Worm (Caenorhabditis elegans) whole organism, early embryonic: Measurements from ENCODE around the gene R04E5.8.
A peak's percentile ranks its signal among the peaks of the same experiment; 100 is the strongest.

ENCODE experiments used
- B0310.2 ChIP-seq: sonication (generic microtip); optimal IDR thresholded peaks from 2 replicates; lab custom pipeline; 2016; ENCODE audit warnings: mild to moderate bottlenecking, missing genetic modification characterization, missing compliant biosample characterization
- F13C5.2 ChIP-seq: sonication (generic microtip); optimal IDR thresholded peaks from 2 replicates; lab custom pipeline; 2017; ENCODE audit warnings: mild to moderate bottlenecking, missing genetic modification characterization, inconsistent platforms, missing compliant biosample characterization
- aly-1 ChIP-seq: sonication (generic microtip); optimal IDR thresholded peaks from 2 replicates; lab custom pipeline; 2016; ENCODE audit warnings: missing genetic modification characterization, missing compliant biosample characterization
- ama-1 ChIP-seq: fragments of 150-350 bp; optimal IDR thresholded peaks from 2 replicates; lab custom pipeline; 2014
- ceh-13 ChIP-seq: fragments of 200-800 bp; sonication (Bioruptor generic); optimal IDR thresholded peaks from 2 replicates; lab custom pipeline; 2018; ENCODE audit warnings: mild to moderate bottlenecking, missing genetic modification characterization, missing compliant biosample characterization
- ceh-36 ChIP-seq: sonication (generic microtip); optimal IDR thresholded peaks from 2 replicates; lab custom pipeline; 2016; ENCODE audit warnings: missing genetic modification characterization, inconsistent platforms, missing compliant biosample characterization
- ets-7 ChIP-seq: sonication (generic microtip); optimal IDR thresholded peaks from 2 replicates; lab custom pipeline; 2016; ENCODE audit warnings: missing genotype, missing genetic modification characterization, missing compliant biosample characterization
- flt-1 ChIP-seq: fragments of 200-800 bp; sonication (Bioruptor generic); IDR thresholded peaks from 2 replicates; pipeline ENCODE4 v1.3.6; 2022; ENCODE audit warnings: missing genetic modification characterization, missing compliant biosample characterization
- hmbx-1 ChIP-seq: sonication (generic microtip); optimal IDR thresholded peaks from 2 replicates; lab custom pipeline; 2016; ENCODE audit warnings: mild to moderate bottlenecking, missing genetic modification characterization, missing compliant biosample characterization
- hmg-4 ChIP-seq: fragments of 200-800 bp; sonication (Bioruptor generic); optimal IDR thresholded peaks from 2 replicates; lab custom pipeline; 2018; ENCODE audit warnings: mild to moderate bottlenecking, missing genetic modification characterization, missing compliant biosample characterization
- hnd-1 ChIP-seq: sonication (generic microtip); optimal IDR thresholded peaks from 2 replicates; lab custom pipeline; 2016; ENCODE audit warnings: missing genetic modification characterization, missing compliant biosample characterization
- pes-1 ChIP-seq: fragments of 200-800 bp; sonication (Bioruptor generic); IDR thresholded peaks from 2 replicates; pipeline ENCODE4 v1.3.6; 2022; ENCODE audit warnings: missing genetic modification reagents, missing genetic modification characterization, missing compliant biosample characterization
- scrt-1 ChIP-seq: fragments of 200-800 bp; sonication (Bioruptor generic); IDR thresholded peaks from 2 replicates; pipeline ENCODE4 v1.3.6; 2022; ENCODE audit warnings: missing genetic modification characterization, missing compliant biosample characterization
- sea-1 ChIP-seq: fragments of 200-800 bp; sonication (Bioruptor generic); conservative IDR thresholded peaks from 2 replicates; pipeline ENCODE4 v1.3.6; 2022; ENCODE audit warnings: missing genetic modification characterization, missing compliant biosample characterization
- tbx-11 ChIP-seq: fragments of 200-800 bp; sonication (Bioruptor generic); IDR thresholded peaks from 2 replicates; pipeline ENCODE4 v1.3.6; 2022; ENCODE audit warnings: missing genetic modification characterization, missing compliant biosample characterization
- tbx-37 ChIP-seq: fragments of 200-800 bp; sonication (Bioruptor generic); conservative IDR thresholded peaks from 2 replicates; pipeline ENCODE4 v1.3.6; 2022; ENCODE audit warnings: missing genetic modification reagents, missing genetic modification characterization, missing compliant biosample characterization
- tra-4 ChIP-seq: sonication (generic microtip); optimal IDR thresholded peaks from 2 replicates; lab custom pipeline; 2017; ENCODE audit warnings: missing genetic modification characterization, missing compliant biosample characterization

R04E5.8 gene

ce11 chrX:8806070-8806799 lies at the start of gene R04E5.8:
Gene R04E5.8 (minus strand): TSS chrX:8806120.
- no peak for TF ChIP-seq tbx-11 (GFP tag; lab: Robert Waterston, UW)
- TF ChIP-seq ama-1: no peak
- TF ChIP-seq hmg-4 (GFP tag; lab: Kevin White, UChicago): peak; percentile 33
- TF ChIP-seq pes-1 (GFP tag; lab: Robert Waterston, UW): no peak

- TF ChIP-seq hmbx-1 (tag; lab: Kevin White, UChicago): no peak
- no peak for TF ChIP-seq pes-1 (GFP tag; lab: Robert Waterston, UW)
- no peak for TF ChIP-seq sea-1
- no peak for TF ChIP-seq hmg-4 (GFP tag; lab: Kevin White, UChicago)
- no peak for TF ChIP-seq ets-7 (tag; lab: Kevin White, UChicago)
- no peak for TF ChIP-seq aly-1 (tag; lab: Kevin White, UChicago)
- TF ChIP-seq scrt-1: no peak
- TF ChIP-seq F13C5.2 (tag; lab: Kevin White, UChicago): no peak
- TF ChIP-seq ama-1: no peak
These were observed 48.5 kb upstream of the R04E5.8 start for ce11 chrX:8854409-8854808.

- TF ChIP-seq F13C5.2 (tag; lab: Kevin White, UChicago) (no peak), ama-1 (no peak), hmg-4 (GFP tag; lab: Kevin White, UChicago) (no peak), flt-1 (GFP tag; lab: Robert Waterston, UW) (no peak), tbx-11 (GFP tag; lab: Robert Waterston, UW) (no peak), tra-4 (tag; lab: Kevin White, UChicago) (no peak), sea-1 (no peak), aly-1 (tag; lab: Kevin White, UChicago) (no peak), pes-1 (GFP tag; lab: Robert Waterston, UW) (no peak), ceh-13 (no peak), tbx-37 (GFP tag; lab: Robert Waterston, UW) (no peak), hmbx-1 (tag; lab: Kevin White, UChicago) (no peak), hnd-1 (tag; lab: Kevin White, UChicago) (no peak), B0310.2 (no peak), ets-7 (tag; lab: Kevin White, UChicago) (no peak), ceh-36 (tag; lab: Kevin White, UChicago) (no peak)
These were observed 47.6 kb upstream of the R04E5.8 start, which contains the start of gene sprp-4 for ce11 chrX:8853524-8853923. Gene sprp-4 (minus strand): TSS chrX:8853624.

DNA sequence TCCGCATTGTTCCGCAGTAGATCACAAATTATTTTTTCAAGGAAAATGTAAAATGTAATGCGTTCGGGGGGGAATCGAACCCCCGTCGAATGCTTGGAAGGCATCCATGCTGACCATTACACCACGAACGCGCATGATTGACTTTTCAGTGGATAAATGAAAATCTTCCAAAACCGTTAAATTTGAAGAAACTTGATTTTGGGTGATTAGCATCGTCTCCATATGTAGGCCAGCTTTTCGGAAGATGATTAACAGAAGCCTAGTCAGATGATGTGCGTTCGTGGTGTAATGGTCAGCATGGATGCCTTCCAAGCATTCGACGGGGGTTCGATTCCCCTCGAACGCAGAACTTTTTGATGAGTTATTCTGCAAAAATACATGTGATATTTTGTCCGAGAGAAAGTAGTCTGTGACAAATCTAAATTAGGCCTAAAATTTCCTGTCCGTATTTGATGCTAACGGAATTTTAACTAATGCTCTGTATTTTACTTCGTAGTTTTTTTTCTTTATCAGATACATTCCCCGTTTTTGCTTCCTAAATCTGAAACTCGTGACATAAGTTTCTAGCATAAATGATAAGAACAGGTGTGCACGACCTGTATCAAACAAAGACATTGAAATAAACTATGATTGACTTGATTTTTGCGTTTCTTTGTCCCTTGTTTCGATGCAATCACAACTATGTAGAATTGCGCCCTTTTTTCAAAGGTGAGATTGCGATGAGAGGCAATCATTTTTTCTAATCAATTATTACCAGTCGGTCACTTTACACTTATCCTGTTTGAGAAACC lies 40.7 kb upstream of the R04E5.8 start, which contains the start of gene C28G1.10:
Gene C28G1.10 (plus strand): TSS at position 676 of the 791 bp plus-strand sequence.
- TF ChIP-seq pes-1 (GFP tag; lab: Robert Waterston, UW): no peak
- no peak for TF ChIP-seq B0310.2
- TF ChIP-seq tbx-11 (GFP tag; lab: Robert Waterston, UW): no peak
- no peak for TF ChIP-seq ceh-13
- no peak for TF ChIP-seq hnd-1 (tag; lab: Kevin White, UChicago)
- TF ChIP-seq ama-1: no peak
- TF ChIP-seq F13C5.2 (tag; lab: Kevin White, UChicago): no peak
- TF ChIP-seq ceh-36 (tag; lab: Kevin White, UChicago): no peak
- TF ChIP-seq flt-1 (GFP tag; lab: Robert Waterston, UW): no peak
- TF ChIP-seq sea-1: no peak
- no peak for TF ChIP-seq hmbx-1 (tag; lab: Kevin White, UChicago)
- TF ChIP-seq tbx-37 (GFP tag; lab: Robert Waterston, UW): no peak
- TF ChIP-seq scrt-1: no peak
- TF ChIP-seq aly-1 (tag; lab: Kevin White, UChicago): no peak
- TF ChIP-seq ets-7 (tag; lab: Kevin White, UChicago): no peak
- no peak for TF ChIP-seq hmg-4 (GFP tag; lab: Kevin White, UChicago)
- TF ChIP-seq tra-4 (tag; lab: Kevin White, UChicago): no peak

DNA sequence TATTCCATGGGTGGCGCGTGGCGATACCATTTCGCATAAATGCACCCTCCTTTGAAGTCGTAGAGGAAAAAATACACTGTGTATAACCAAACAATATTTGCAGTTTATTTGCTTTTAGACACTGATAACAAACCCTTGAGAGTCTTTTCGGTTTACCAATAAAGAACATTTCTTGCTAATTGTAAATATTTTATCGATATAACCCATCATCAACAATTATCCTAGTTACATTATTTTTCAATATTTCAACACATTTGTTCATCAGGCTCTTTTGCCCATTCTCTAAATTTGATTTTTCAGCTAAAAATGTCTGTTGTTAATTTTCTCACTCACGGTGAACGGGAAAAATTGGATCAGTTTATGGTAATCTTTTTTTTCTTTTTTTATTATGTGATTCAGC lies 38.1 kb upstream of the R04E5.8 start, which contains the start of gene ubc-23:
Gene ubc-23 (plus strand): TSS at position 301 of the 400 bp plus-strand sequence.
- no peak for TF ChIP-seq F13C5.2 (tag; lab: Kevin White, UChicago)
- no peak for TF ChIP-seq tbx-11 (GFP tag; lab: Robert Waterston, UW)
- TF ChIP-seq tra-4 (tag; lab: Kevin White, UChicago): no peak
- TF ChIP-seq tbx-37 (GFP tag; lab: Robert Waterston, UW): no peak
- TF ChIP-seq hnd-1 (tag; lab: Kevin White, UChicago): no peak
- TF ChIP-seq pes-1 (GFP tag; lab: Robert Waterston, UW): no peak
- TF ChIP-seq ceh-13: no peak
- TF ChIP-seq B0310.2: no peak
- TF ChIP-seq scrt-1: no peak
- TF ChIP-seq flt-1 (GFP tag; lab: Robert Waterston, UW): no peak
- TF ChIP-seq hmg-4 (GFP tag; lab: Kevin White, UChicago): no peak
- TF ChIP-seq ceh-36 (tag; lab: Kevin White, UChicago): no peak
- no peak for TF ChIP-seq ets-7 (tag; lab: Kevin White, UChicago)
- TF ChIP-seq ama-1: no peak
- no peak for TF ChIP-seq aly-1 (tag; lab: Kevin White, UChicago)
- TF ChIP-seq hmbx-1 (tag; lab: Kevin White, UChicago): no peak
- no peak for TF ChIP-seq sea-1

DNA sequence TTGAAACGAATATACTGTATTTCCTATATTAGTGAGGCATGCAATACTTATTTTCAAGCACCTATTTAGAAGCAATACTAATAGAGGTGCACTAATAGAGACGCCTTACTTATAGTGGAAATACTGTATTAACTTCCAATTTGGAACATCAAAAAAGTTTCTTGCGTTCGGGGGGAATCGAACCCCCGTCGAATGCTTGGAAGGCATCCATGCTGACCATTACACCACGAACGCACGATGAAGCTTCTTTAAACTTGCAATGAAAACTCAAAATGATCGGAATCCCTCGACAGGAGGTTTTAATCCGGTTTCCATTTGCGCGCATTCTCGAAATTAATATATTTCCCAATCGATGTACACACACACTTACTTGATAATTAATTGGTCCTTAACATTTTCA lies 32.3 kb upstream of the R04E5.8 start:
- no peak for TF ChIP-seq ama-1

ce11 chrX:8835887-8836348 lies 30.0 kb upstream of the R04E5.8 start, which contains the start of gene C28G1.2:
Gene C28G1.2 (plus strand): TSS chrX:8836016.
- peak; percentile 96 for TF ChIP-seq B0310.2
- TF ChIP-seq ama-1: no peak
- TF ChIP-seq pes-1 (GFP tag; lab: Robert Waterston, UW): peak; percentile 97
- peak; percentile 98 for TF ChIP-seq sea-1
- peak; percentile 96 for TF ChIP-seq ceh-13
- peak; percentile 96 for TF ChIP-seq ceh-36 (tag; lab: Kevin White, UChicago)
- TF ChIP-seq hnd-1 (tag; lab: Kevin White, UChicago): peak; percentile 94
- TF ChIP-seq tbx-37 (GFP tag; lab: Robert Waterston, UW): peak; percentile 99
- peak; percentile 98 for TF ChIP-seq F13C5.2 (tag; lab: Kevin White, UChicago)
- TF ChIP-seq scrt-1: peak; percentile 99
- peak; percentile 89 for TF ChIP-seq ets-7 (tag; lab: Kevin White, UChicago)
- TF ChIP-seq aly-1 (tag; lab: Kevin White, UChicago): peak; percentile 93
- TF ChIP-seq flt-1 (GFP tag; lab: Robert Waterston, UW): peak; percentile 98
- TF ChIP-seq hmbx-1 (tag; lab: Kevin White, UChicago): peak; percentile 86
- TF ChIP-seq tbx-11 (GFP tag; lab: Robert Waterston, UW): peak; percentile 95
- TF ChIP-seq hmg-4 (GFP tag; lab: Kevin White, UChicago): peak; percentile 99
- peak; percentile 95 for TF ChIP-seq tra-4 (tag; lab: Kevin White, UChicago)
